Worm (Caenorhabditis elegans) whole organism, L4 larva: ENCODE data around the gene hlh-12.

Source experiments
- F10B5.3 ChIP-seq: sonication (generic microtip); optimal IDR thresholded peaks from 2 replicates; lab custom pipeline; 2016; ENCODE audit warnings: mild to moderate bottlenecking, missing genetic modification characterization, missing compliant biosample characterization
- Y105C5A.15 ChIP-seq: fragments of 200-800 bp; sonication (Bioruptor generic); IDR thresholded peaks from 2 replicates; pipeline ENCODE4 v1.3.6; 2022; ENCODE audit warnings: missing genetic modification characterization, missing compliant biosample characterization
- Y75B8A.6 ChIP-seq: fragments of 200-800 bp; sonication (Bioruptor generic); IDR thresholded peaks from 2 replicates; pipeline ENCODE4 v1.3.6; 2022; ENCODE audit warnings: missing genetic modification reagents, missing genetic modification characterization, missing compliant biosample characterization
- aha-1 ChIP-seq: fragments of 150-350 bp; peaks from one replicate; lab custom pipeline; 2014; ENCODE audit warnings: missing biosample characterization, missing genetic modification characterization
- ama-1 ChIP-seq: fragments of 150-350 bp; optimal IDR thresholded peaks from 2 replicates; lab custom pipeline; 2014; ENCODE audit warnings: inconsistent platforms, mixed read lengths
- attf-4 ChIP-seq: sonication (generic microtip); optimal IDR thresholded peaks from 3 replicates; lab custom pipeline; 2017; ENCODE audit warnings: missing biosample characterization, missing genetic modification characterization
- ceh-44 ChIP-seq: fragments of 200-800 bp; sonication (Bioruptor generic); IDR thresholded peaks from 2 replicates; pipeline ENCODE4 v1.3.6; 2022; ENCODE audit warnings: missing genetic modification reagents, missing genetic modification characterization, missing compliant biosample characterization
- ceh-62 ChIP-seq: sonication (generic microtip); optimal IDR thresholded peaks from 2 replicates; lab custom pipeline; 2017; ENCODE audit warnings: missing biosample characterization, missing genetic modification characterization
- daf-12 ChIP-seq: fragments of 150-350 bp; optimal IDR thresholded peaks from 2 replicates; lab custom pipeline; 2014; ENCODE audit warnings: missing biosample characterization, missing genetic modification reagents, missing genetic modification characterization
- daf-16 ChIP-seq, 3 experiments: sonication (generic microtip); optimal IDR thresholded peaks; 2 replicates each; lab custom pipeline; 2016 to 2017; ENCODE audit warnings: missing genetic modification characterization in 3 of 3, missing genetic modification reagents in 3 of 3, mild to moderate bottlenecking in 2 of 3, missing compliant biosample characterization in 2 of 3, missing biosample characterization in 1 of 3, moderate library complexity in 1 of 3
- dmd-6 ChIP-seq: fragments of 200-800 bp; sonication (Bioruptor generic); IDR thresholded peaks from 2 replicates; pipeline ENCODE4 v1.3.6; 2022; ENCODE audit warnings: missing genetic modification reagents, missing genetic modification characterization, missing compliant biosample characterization
- dve-1 ChIP-seq: sonication (generic microtip); optimal IDR thresholded peaks from 2 replicates; lab custom pipeline; 2017; ENCODE audit warnings: antibody characterized with exemption, mild to moderate bottlenecking, missing genetic modification characterization, missing compliant biosample characterization; ENCODE audit not compliant: insufficient read depth
- fos-1 ChIP-seq: fragments of 150-350 bp; optimal IDR thresholded peaks from 2 replicates; lab custom pipeline; 2014; ENCODE audit warnings: missing biosample characterization, missing genetic modification characterization
- gei-8 ChIP-seq: fragments of 200-800 bp; sonication (Bioruptor generic); optimal IDR thresholded peaks from 2 replicates; lab custom pipeline; 2018; ENCODE audit warnings: mild to moderate bottlenecking, missing genetic modification characterization, missing compliant biosample characterization
- hif-1 ChIP-seq, 2 experiments: sonication (generic microtip); optimal IDR thresholded peaks; 2 replicates each; lab custom pipeline; 2016 to 2017; ENCODE audit warnings: missing compliant biosample characterization in 2 of 2, missing genetic modification characterization in 2 of 2, missing genetic modification reagents in 2 of 2, missing genotype in 2 of 2, mild to moderate bottlenecking in 1 of 2
- hlh-11 ChIP-seq: fragments of 200-800 bp; sonication (Bioruptor generic); optimal IDR thresholded peaks from 2 replicates; lab custom pipeline; 2018; ENCODE audit warnings: mild to moderate bottlenecking, missing genetic modification characterization, missing compliant biosample characterization
- hlh-30 ChIP-seq: sonication (generic microtip); optimal IDR thresholded peaks from 2 replicates; lab custom pipeline; 2017; ENCODE audit warnings: antibody characterized with exemption, mild to moderate bottlenecking, missing genetic modification characterization, missing compliant biosample characterization; ENCODE audit not compliant: insufficient read depth
- hmg-1.1 ChIP-seq: fragments of 200-800 bp; sonication (Bioruptor generic); IDR thresholded peaks from 2 replicates; pipeline ENCODE4 v1.3.6; 2022; ENCODE audit warnings: missing genetic modification reagents, missing genetic modification characterization, missing compliant biosample characterization
- lin-13 ChIP-seq: fragments of 150-350 bp; optimal IDR thresholded peaks from 2 replicates; lab custom pipeline; 2014; ENCODE audit warnings: missing biosample characterization, missing genetic modification reagents, missing genetic modification characterization
- lsy-2 ChIP-seq, 2 experiments: fragments of 150-350 bp in 1 of 2; sonication (generic microtip) in 1 of 2; optimal IDR thresholded peaks; 2 replicates each; lab custom pipeline; 2014 to 2017; ENCODE audit warnings: missing biosample characterization in 2 of 2, missing genetic modification characterization in 2 of 2
- mdl-1 ChIP-seq, 2 experiments: fragments of 150-350 bp in 1 of 2; sonication (generic microtip) in 1 of 2; optimal IDR thresholded peaks; 2 replicates each; lab custom pipeline; 2014 to 2017; ENCODE audit warnings: missing biosample characterization in 2 of 2, missing genetic modification characterization in 2 of 2
- mdt-29 ChIP-seq: fragments of 200-800 bp; sonication (Bioruptor generic); IDR thresholded peaks from 2 replicates; pipeline ENCODE4 v1.3.6; 2022; ENCODE audit warnings: missing genetic modification reagents, missing genetic modification characterization, missing compliant biosample characterization
- mxl-2 ChIP-seq: fragments of 200-800 bp; sonication (Bioruptor generic); conservative IDR thresholded peaks from 2 replicates; pipeline ENCODE4 v1.3.6; 2022; ENCODE audit warnings: missing genetic modification reagents, missing genetic modification characterization, missing compliant biosample characterization
- mxl-3 ChIP-seq: fragments of 200-800 bp; sonication (Bioruptor generic); optimal IDR thresholded peaks from 2 replicates; lab custom pipeline; 2018; ENCODE audit warnings: mild to moderate bottlenecking, missing genetic modification characterization, missing compliant biosample characterization
- nhr-11 ChIP-seq: fragments of 150-350 bp; optimal IDR thresholded peaks from 2 replicates; lab custom pipeline; 2014; ENCODE audit warnings: missing biosample characterization, missing genetic modification characterization
- nhr-25 ChIP-seq: sonication (generic microtip); optimal IDR thresholded peaks from 2 replicates; lab custom pipeline; 2017; ENCODE audit warnings: missing genetic modification characterization, mild to moderate bottlenecking, missing compliant biosample characterization, antibody characterized with exemption, moderate library complexity, borderline replicate concordance; ENCODE audit not compliant: insufficient read depth
- nhr-28 ChIP-seq: fragments of 150-350 bp; optimal IDR thresholded peaks from 2 replicates; lab custom pipeline; 2014; ENCODE audit warnings: missing biosample characterization, missing genetic modification characterization
- nhr-48 ChIP-seq: sonication (generic microtip); optimal IDR thresholded peaks from 2 replicates; lab custom pipeline; 2016; ENCODE audit warnings: mild to moderate bottlenecking, missing genetic modification characterization, missing compliant biosample characterization
- nhr-77 ChIP-seq: fragments of 150-350 bp; optimal IDR thresholded peaks from 2 replicates; lab custom pipeline; 2014; ENCODE audit warnings: missing biosample characterization, missing genetic modification characterization
- pha-4 ChIP-seq, 2 experiments: fragments of 150-350 bp in 1 of 2; fragments of 200-800 bp in 1 of 2; sonication (Bioruptor generic) in 1 of 2; IDR thresholded peaks in 1 of 2; optimal IDR thresholded peaks in 1 of 2; 2 replicates each; pipeline versions ENCODE4 v1.3.6 to Lab custom; 2014 to 2022; ENCODE audit warnings: missing genetic modification characterization in 2 of 2, missing genetic modification reagents in 2 of 2, missing biosample characterization in 1 of 2, missing compliant biosample characterization in 1 of 2
- tra-1 ChIP-seq: fragments of 200-800 bp; sonication (Bioruptor generic); IDR thresholded peaks from 2 replicates; pipeline ENCODE4 v1.3.6; 2022; ENCODE audit warnings: missing genetic modification reagents, missing genetic modification characterization, missing compliant biosample characterization
- unc-62 ChIP-seq, 3 experiments: fragments of 150-350 bp in 1 of 3; sonication (generic microtip); optimal IDR thresholded peaks in 2 of 3; peaks in 1 of 3; 1 replicate in 1 of 3; 2 replicates in 2 of 3; lab custom pipeline; 2014 to 2017; ENCODE audit warnings: missing biosample characterization in 3 of 3, missing genetic modification characterization in 3 of 3, missing genetic modification reagents in 3 of 3, missing genotype in 1 of 3
- vab-7 ChIP-seq: fragments of 200-800 bp; sonication (Bioruptor generic); IDR thresholded peaks from 2 replicates; pipeline ENCODE4 v1.3.6; 2022; ENCODE audit warnings: missing genetic modification reagents, missing genetic modification characterization, missing compliant biosample characterization
- zfp-2 ChIP-seq: sonication (generic microtip); optimal IDR thresholded peaks from 2 replicates; lab custom pipeline; 2016; ENCODE audit warnings: mild to moderate bottlenecking, missing genetic modification characterization, missing compliant biosample characterization
- ztf-11 ChIP-seq: fragments of 150-350 bp; optimal IDR thresholded peaks from 2 replicates; lab custom pipeline; 2014; ENCODE audit warnings: missing biosample characterization, missing genetic modification characterization

Gene hlh-12

ce11 chrIV:8526579-8526978 is 47.3 kb upstream of the hlh-12 start:
- TF ChIP-seq F10B5.3 (no peak), dve-1 (tag; lab: Kevin White, UChicago) (peak; percentile 27), unc-62 (GFP tag; optimal IDR thresholded peaks at IDR 0.05 in 1 of 2; lab: Kevin White, UChicago) (no peak), unc-62 (tag; optimal IDR thresholded peaks at IDR 0.05; lab: Kevin White, UChicago) (no peak), ama-1 (lab: Kevin White, UChicago) (no peak), fos-1 (tag; lab: Kevin White, UChicago) (no peak), daf-16 (GFP tag; optimal IDR thresholded peaks at IDR 0.05; lab: Kevin White, UChicago) (no peak), daf-16 (tag; optimal IDR thresholded peaks at IDR 0.05; lab: Kevin White, UChicago) (peak; percentile 97), lin-13 (GFP tag; lab: Kevin White, UChicago) (no peak), attf-4 (tag; lab: Kevin White, UChicago) (no peak), vab-7 (GFP tag; lab: Robert Waterston, UW) (no peak), nhr-77 (tag; lab: Kevin White, UChicago) (no peak)

- TF ChIP-seq hlh-11 = peak; percentile 90
- peak; percentile 55 for TF ChIP-seq dve-1 (tag; lab: Kevin White, UChicago)
- no peak for TF ChIP-seq hmg-1.1 (GFP tag; lab: Robert Waterston, UW)
- peak; percentile 77 for TF ChIP-seq nhr-28
- peak in 1 of 2 experiments; percentile 92 for TF ChIP-seq daf-16 (GFP tag; optimal IDR thresholded peaks at IDR 0.05; lab: Kevin White, UChicago)
- peak; percentile 42 for TF ChIP-seq daf-16 (tag; optimal IDR thresholded peaks at IDR 0.05; lab: Kevin White, UChicago)
- TF ChIP-seq mdl-1 (tag; optimal IDR thresholded peaks at IDR 0.05; lab: Kevin White, UChicago) = peak in 1 of 2 experiments; percentile 88
- TF ChIP-seq mxl-3 (GFP tag; lab: Kevin White, UChicago) = peak; percentile 70
- no peak for TF ChIP-seq Y75B8A.6 (GFP tag; lab: Robert Waterston, UW)
- TF ChIP-seq ztf-11 (tag; lab: Kevin White, UChicago) = no peak
- TF ChIP-seq pha-4 (GFP tag; IDR thresholded peaks at IDR 0.05; lab: Robert Waterston, UW) = no peak
- TF ChIP-seq pha-4 (tag; optimal IDR thresholded peaks at IDR 0.05; lab: Kevin White, UChicago) = no peak
- peak; percentile 35 for TF ChIP-seq aha-1 (tag; lab: Kevin White, UChicago)
- TF ChIP-seq hlh-30 (tag; lab: Kevin White, UChicago) = peak; percentile 88
- TF ChIP-seq unc-62 (GFP tag; optimal IDR thresholded peaks at IDR 0.05 in 1 of 2; lab: Kevin White, UChicago) = peak in 1 of 2 experiments; percentile 98
- TF ChIP-seq unc-62 (tag; optimal IDR thresholded peaks at IDR 0.05; lab: Kevin White, UChicago) = no peak
- TF ChIP-seq Y105C5A.15 (GFP tag; lab: Robert Waterston, UW) = no peak
- peak; percentile 70 for TF ChIP-seq dmd-6 (GFP tag; lab: Robert Waterston, UW)
- TF ChIP-seq mxl-2 (GFP tag; lab: Robert Waterston, UW) = peak; percentile 94
- TF ChIP-seq lsy-2 (tag; optimal IDR thresholded peaks at IDR 0.05; lab: Kevin White, UChicago) = peak; percentile 18 to 84
- peak; percentile 94 for TF ChIP-seq nhr-11 (tag; lab: Kevin White, UChicago)
- TF ChIP-seq hif-1 (tag; optimal IDR thresholded peaks at IDR 0.05; lab: Kevin White, UChicago) = peak in 1 of 2 experiments; percentile 27
- peak; percentile 44 for TF ChIP-seq gei-8 (GFP tag; lab: Kevin White, UChicago)
- peak; percentile 95 for TF ChIP-seq nhr-48 (tag; lab: Kevin White, UChicago)
- TF ChIP-seq mdt-29 = peak; percentile 59; the same call in 1 of the 2 replicates
Measured at ce11 chrIV:8526050-8526449, 46.8 kb upstream of the hlh-12 start.

- TF ChIP-seq nhr-25 (tag; lab: Kevin White, UChicago) (no peak), unc-62 (GFP tag; optimal IDR thresholded peaks at IDR 0.05 in 1 of 2; lab: Kevin White, UChicago) (peak in 1 of 2 experiments; percentile 96), unc-62 (tag; optimal IDR thresholded peaks at IDR 0.05; lab: Kevin White, UChicago) (no peak)
Measured at ce11 chrIV:8523981-8524380, 44.7 kb upstream of the hlh-12 start.

- no peak for TF ChIP-seq tra-1
- TF ChIP-seq ceh-44 = no peak
- TF ChIP-seq attf-4 (tag; lab: Kevin White, UChicago) = no peak
- TF ChIP-seq nhr-48 (tag; lab: Kevin White, UChicago) = no peak
- no peak for TF ChIP-seq daf-12 (tag; lab: Kevin White, UChicago)
- TF ChIP-seq zfp-2 (tag; lab: Kevin White, UChicago) = no peak
- no peak for TF ChIP-seq ceh-62 (tag; lab: Kevin White, UChicago)
Measured at ce11 chrIV:8520594-8520993, 41.3 kb upstream of the hlh-12 start, which contains the start of gene pkg-2. Gene pkg-2 (plus strand): TSS chrIV:8520894.
